Worm (Caenorhabditis elegans): ENCODE measurements around the gene D1014.4.

DNA sequence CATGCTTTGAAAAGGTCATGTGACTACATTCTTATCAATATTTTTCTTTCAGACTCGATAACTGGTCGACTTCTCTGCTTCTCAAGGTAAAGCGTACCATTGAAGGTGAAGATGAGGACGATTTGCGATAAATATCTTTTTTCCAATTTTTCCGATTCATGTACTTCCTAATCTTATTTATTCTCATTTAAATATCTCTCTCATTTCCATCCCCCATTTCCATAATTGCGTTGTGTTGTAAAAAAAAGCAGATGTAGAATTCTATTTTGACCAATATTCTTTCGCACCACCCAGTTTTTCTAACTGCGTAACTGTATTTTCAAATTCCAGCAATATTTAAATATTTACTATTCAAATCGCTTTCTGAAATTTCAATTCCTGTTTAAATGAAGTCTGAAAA, at the start of gene D1014.4:
- no peak for TF ChIP-seq T22C8.4 (GFP tag; IDR thresholded peaks at IDR 0.05)
- TF ChIP-seq flt-1 (GFP tag; IDR thresholded peaks at IDR 0.05): no peak

All from whole organism, midembryonic.